Worm (Caenorhabditis elegans): ENCODE results near the gene F56F11.2.

- no peak for TF ChIP-seq snpc-4 (tag; optimal IDR thresholded peaks at IDR 0.05)
- no peak for TF ChIP-seq nhr-11 (tag; optimal IDR thresholded peaks at IDR 0.05)
These were observed 28.5 kb downstream of the F56F11.2 start, which contains the start of gene cdh-1 for ce11 chrIII:2910606-2911005.

All from whole organism, L4 larva.